Worm (Caenorhabditis elegans) whole organism, L2 larva: Measurements from ENCODE around the gene mec-15.

Experiments
- C34F6.9 ChIP-seq: fragments of 150-350 bp; optimal IDR thresholded peaks from 2 replicates; lab custom pipeline; 2014; ENCODE audit warnings: missing biosample characterization, missing genetic modification characterization
- F13H6.1 ChIP-seq: sonication (generic microtip); optimal IDR thresholded peaks from 2 replicates; lab custom pipeline; 2016; ENCODE audit warnings: missing genetic modification characterization, missing compliant biosample characterization
- R02D3.7 ChIP-seq: fragments of 150-350 bp; optimal IDR thresholded peaks from 2 replicates; lab custom pipeline; 2014; ENCODE audit warnings: missing biosample characterization, missing genetic modification characterization
- Y55F3AM.14 ChIP-seq: fragments of 200-800 bp; sonication (Bioruptor generic); optimal IDR thresholded peaks from 2 replicates; lab custom pipeline; 2018; ENCODE audit warnings: mild to moderate bottlenecking, missing genetic modification characterization, missing compliant biosample characterization
- ZK546.5 ChIP-seq: sonication (generic microtip); optimal IDR thresholded peaks from 2 replicates; lab custom pipeline; 2017; ENCODE audit warnings: missing biosample characterization, missing genetic modification characterization
- aly-2 ChIP-seq: fragments of 150-350 bp; optimal IDR thresholded peaks from 2 replicates; lab custom pipeline; 2014; ENCODE audit warnings: missing biosample characterization, missing genetic modification characterization
- ama-1 ChIP-seq: fragments of 150-350 bp; optimal IDR thresholded peaks from 2 replicates; lab custom pipeline; 2018; ENCODE audit warnings: inconsistent platforms
- blmp-1 ChIP-seq: sonication (generic microtip); optimal IDR thresholded peaks from 2 replicates; lab custom pipeline; 2017; ENCODE audit warnings: missing genetic modification characterization, mild to moderate bottlenecking, missing compliant biosample characterization, antibody characterized with exemption, moderate library complexity; ENCODE audit not compliant: insufficient read depth
- ceh-82 ChIP-seq: fragments of 150-350 bp; optimal IDR thresholded peaks from 2 replicates; lab custom pipeline; 2014; ENCODE audit warnings: missing biosample characterization, missing genetic modification characterization
- dmd-4 ChIP-seq: sonication (generic microtip); optimal IDR thresholded peaks from 2 replicates; lab custom pipeline; 2017; ENCODE audit warnings: missing biosample characterization, missing genetic modification characterization
- egl-27 ChIP-seq: sonication (generic microtip); optimal IDR thresholded peaks from 3 replicates; lab custom pipeline; 2017; ENCODE audit warnings: missing biosample characterization, missing genetic modification reagents, missing genetic modification characterization
- elt-3 ChIP-seq: sonication (generic microtip); optimal IDR thresholded peaks from 2 replicates; lab custom pipeline; 2017; ENCODE audit warnings: missing biosample characterization, missing genetic modification characterization
- lin-11 ChIP-seq: fragments of 150-350 bp; sonication (generic microtip); optimal IDR thresholded peaks from 2 replicates; lab custom pipeline; 2014; ENCODE audit warnings: missing biosample characterization, missing genetic modification characterization, inconsistent platforms, mixed read lengths
- lin-13 ChIP-seq: fragments of 150-350 bp; optimal IDR thresholded peaks from 2 replicates; lab custom pipeline; 2014; ENCODE audit warnings: missing biosample characterization, missing genetic modification reagents, missing genetic modification characterization
- lin-39 ChIP-seq: fragments of 150-350 bp; optimal IDR thresholded peaks from 2 replicates; lab custom pipeline; 2014; ENCODE audit warnings: missing biosample characterization, missing genetic modification reagents, missing genetic modification characterization
- lsy-2 ChIP-seq, 2 experiments: fragments of 150-350 bp in 1 of 2; sonication (generic microtip) in 1 of 2; optimal IDR thresholded peaks; 2 replicates each; lab custom pipeline; 2014 to 2017; ENCODE audit warnings: missing biosample characterization in 2 of 2, missing genetic modification characterization in 2 of 2
- nhr-11 ChIP-seq: fragments of 150-350 bp; optimal IDR thresholded peaks from 2 replicates; lab custom pipeline; 2014; ENCODE audit warnings: missing biosample characterization, missing genetic modification characterization
- nhr-12 ChIP-seq: fragments of 150-350 bp; optimal IDR thresholded peaks from 2 replicates; lab custom pipeline; 2014; ENCODE audit warnings: missing biosample characterization, missing genetic modification characterization
- nhr-129 ChIP-seq: fragments of 150-350 bp; optimal IDR thresholded peaks from 2 replicates; lab custom pipeline; 2014; ENCODE audit warnings: missing biosample characterization, missing genetic modification characterization
- nhr-21 ChIP-seq: fragments of 150-350 bp; optimal IDR thresholded peaks from 2 replicates; lab custom pipeline; 2014; ENCODE audit warnings: missing biosample characterization, missing genetic modification characterization
- nhr-23 ChIP-seq: fragments of 150-350 bp; optimal IDR thresholded peaks from 2 replicates; lab custom pipeline; 2014; ENCODE audit warnings: missing biosample characterization, missing genetic modification reagents, missing genetic modification characterization
- nhr-25 ChIP-seq: fragments of 150-350 bp; sonication (generic microtip); optimal IDR thresholded peaks from 3 replicates; lab custom pipeline; 2014; ENCODE audit warnings: missing biosample characterization, missing genetic modification characterization
- nhr-6 ChIP-seq: fragments of 150-350 bp; optimal IDR thresholded peaks from 2 replicates; lab custom pipeline; 2014; ENCODE audit warnings: missing biosample characterization, missing genetic modification characterization
- nhr-77 ChIP-seq: fragments of 150-350 bp; optimal IDR thresholded peaks from 2 replicates; lab custom pipeline; 2014; ENCODE audit warnings: missing biosample characterization, missing genetic modification characterization
- peb-1 ChIP-seq: fragments of 150-350 bp; optimal IDR thresholded peaks from 2 replicates; lab custom pipeline; 2014; ENCODE audit warnings: missing biosample characterization, missing genetic modification characterization
- sem-4 ChIP-seq: fragments of 150-350 bp; optimal IDR thresholded peaks from 2 replicates; lab custom pipeline; 2014; ENCODE audit warnings: missing biosample characterization, missing genetic modification reagents, missing genetic modification characterization
- sma-3 ChIP-seq: sonication (generic microtip); optimal IDR thresholded peaks from 2 replicates; lab custom pipeline; 2016; ENCODE audit warnings: missing genetic modification reagents, missing genetic modification characterization, missing compliant biosample characterization
- unc-39 ChIP-seq: fragments of 150-350 bp; optimal IDR thresholded peaks from 2 replicates; lab custom pipeline; 2014; ENCODE audit warnings: missing biosample characterization, missing genetic modification characterization
- unc-55 ChIP-seq: fragments of 150-350 bp; sonication (generic microtip); optimal IDR thresholded peaks from 3 replicates; lab custom pipeline; 2014; ENCODE audit warnings: missing biosample characterization, missing genetic modification reagents, missing genetic modification characterization
- zag-1 ChIP-seq: fragments of 150-350 bp; optimal IDR thresholded peaks from 2 replicates; lab custom pipeline; 2014; ENCODE audit warnings: missing biosample characterization, missing genetic modification characterization
- ztf-1 ChIP-seq: fragments of 200-800 bp; sonication (Bioruptor generic); conservative IDR thresholded peaks from 2 replicates; pipeline ENCODE4 v1.3.6; 2022; ENCODE audit warnings: missing genetic modification characterization, missing compliant biosample characterization
- ztf-4 ChIP-seq: fragments of 150-350 bp; optimal IDR thresholded peaks from 2 replicates; lab custom pipeline; 2014; ENCODE audit warnings: missing biosample characterization, missing genetic modification characterization

Gene mec-15

DNA sequence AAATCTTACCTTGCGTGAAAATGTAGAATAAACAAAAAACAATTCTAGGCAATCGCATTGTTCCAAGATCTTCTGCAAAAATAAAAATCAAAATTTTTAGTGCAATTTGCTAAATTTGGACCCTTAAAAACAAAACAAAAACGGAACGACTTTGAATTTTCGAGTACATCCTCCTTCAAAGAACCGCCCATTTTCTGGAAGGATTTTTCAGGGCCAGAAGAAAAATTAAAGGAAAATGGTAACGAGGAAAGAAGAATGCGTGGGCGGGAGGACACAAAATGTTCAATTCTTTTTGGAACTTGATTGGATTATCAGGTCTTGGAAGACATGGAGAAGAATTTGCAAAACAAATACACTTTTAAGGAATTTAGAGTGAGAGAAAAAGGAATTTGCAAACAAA is 31.6 kb upstream of the mec-15 start, which contains the start of gene F54B3.4:
Gene F54B3.4, minus strand, starts transcription at position 101 of the 400 bp plus-strand sequence.
- TF ChIP-seq lin-11 (tag; lab: Kevin White, UChicago) (no peak), blmp-1 (tag; lab: Kevin White, UChicago) (no peak), Y55F3AM.14 (no peak), unc-39 (tag; lab: Kevin White, UChicago) (no peak), ZK546.5 (no peak), zag-1 (tag; lab: Kevin White, UChicago) (no peak), sem-4 (tag; lab: Kevin White, UChicago) (no peak), C34F6.9 (tag; lab: Kevin White, UChicago) (no peak), egl-27 (no peak), lin-13 (no peak), nhr-23 (tag; lab: Kevin White, UChicago) (no peak), aly-2 (no peak), R02D3.7 (tag; lab: Kevin White, UChicago) (no peak)

ce11 chrII:10270052-10270451 is 30.6 kb upstream of the mec-15 start, which contains the start of gene F54B3.2:
TSS of gene F54B3.2 (minus strand) at chrII:10270152.
- TF ChIP-seq lin-39 (tag; lab: Kevin White, UChicago) (no peak), ztf-4 (tag; lab: Kevin White, UChicago) (no peak), nhr-21 (tag; lab: Kevin White, UChicago) (no peak)

DNA sequence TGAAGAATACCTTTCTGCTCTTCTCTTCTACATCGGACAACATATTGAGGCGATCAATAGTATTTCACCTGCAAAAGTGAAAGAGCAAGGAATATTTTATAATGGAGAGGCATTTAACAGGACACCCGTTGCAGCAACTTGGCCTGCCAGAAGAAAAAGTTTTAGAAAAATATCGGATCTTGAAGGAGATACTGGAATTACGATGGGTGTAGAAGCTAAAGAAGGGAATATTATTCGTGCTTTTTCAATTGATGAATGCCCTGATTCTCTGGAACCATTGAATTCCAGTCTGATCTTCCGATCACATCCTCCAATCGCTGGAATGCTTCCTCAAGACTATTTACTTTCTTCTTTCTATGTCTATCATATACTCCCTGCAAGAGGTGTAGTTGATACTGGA is 21.8 kb upstream of the mec-15 start:
- TF ChIP-seq dmd-4 (tag; lab: Kevin White, UChicago) (no peak), nhr-11 (no peak), Y55F3AM.14 (no peak), nhr-129 (tag; lab: Kevin White, UChicago) (no peak)

DNA sequence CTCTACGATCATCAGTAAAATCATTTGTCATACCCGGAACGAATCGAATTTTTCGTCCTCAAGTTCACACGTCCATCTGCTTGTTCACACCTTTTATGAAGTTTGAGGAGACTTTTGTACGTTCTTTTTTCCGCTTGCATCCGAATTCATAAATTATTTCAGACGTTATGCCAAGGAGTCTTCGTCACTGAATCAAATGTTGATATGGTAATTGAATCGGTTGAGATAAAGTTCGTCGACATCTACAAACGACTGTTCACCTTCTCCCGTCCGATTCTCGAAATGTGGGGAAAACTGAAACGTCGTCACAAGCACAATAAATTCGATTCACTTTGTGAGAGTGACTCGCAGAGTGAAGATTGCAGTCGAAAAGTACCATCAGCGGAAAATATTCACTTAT is 12.6 kb upstream of the mec-15 start:
- TF ChIP-seq sma-3 = no peak
- no peak for TF ChIP-seq F13H6.1 (tag; lab: Kevin White, UChicago)
- TF ChIP-seq ceh-82 (tag; lab: Kevin White, UChicago) = no peak
- TF ChIP-seq nhr-6 (tag; lab: Kevin White, UChicago) = no peak
- no peak for TF ChIP-seq elt-3 (tag; lab: Kevin White, UChicago)
- no peak for TF ChIP-seq aly-2
- no peak for TF ChIP-seq egl-27
- TF ChIP-seq ztf-4 (tag; lab: Kevin White, UChicago) = no peak
- TF ChIP-seq lin-39 (tag; lab: Kevin White, UChicago) = no peak
- no peak for TF ChIP-seq peb-1 (tag; lab: Kevin White, UChicago)
- no peak for TF ChIP-seq nhr-25 (tag; lab: Kevin White, UChicago)
- no peak for TF ChIP-seq nhr-129 (tag; lab: Kevin White, UChicago)
- TF ChIP-seq R02D3.7 (tag; lab: Kevin White, UChicago) = no peak
- TF ChIP-seq ama-1 (lab: Kevin White, UChicago) = no peak
- TF ChIP-seq ZK546.5 = no peak
- no peak for TF ChIP-seq zag-1 (tag; lab: Kevin White, UChicago)
- no peak for TF ChIP-seq unc-55
- no peak for TF ChIP-seq nhr-77 (tag; lab: Kevin White, UChicago)
- TF ChIP-seq dmd-4 (tag; lab: Kevin White, UChicago) = no peak

ce11 chrII:10250966-10251365 is 11.5 kb upstream of the mec-15 start, which contains the start of gene F54B3.1:
TSS of gene F54B3.1 (plus strand) at chrII:10251266.
- no peak for TF ChIP-seq ztf-1 (GFP tag; lab: Robert Waterston, UW)
- no peak for TF ChIP-seq ama-1 (lab: Kevin White, UChicago)
- no peak for TF ChIP-seq unc-55
- TF ChIP-seq nhr-77 (tag; lab: Kevin White, UChicago) = no peak
- TF ChIP-seq Y55F3AM.14 = no peak
- TF ChIP-seq lsy-2 (tag; optimal IDR thresholded peaks at IDR 0.05; lab: Kevin White, UChicago) = no peak
- TF ChIP-seq R02D3.7 (tag; lab: Kevin White, UChicago) = no peak
- no peak for TF ChIP-seq ztf-4 (tag; lab: Kevin White, UChicago)
- TF ChIP-seq nhr-12 = no peak
